Worm (Caenorhabditis elegans) whole organism, L3 larva: ENCODE results near the gene ugt-33.

ENCODE experiments used
- ZK546.5 ChIP-seq: sonication (generic microtip); optimal IDR thresholded peaks from 2 replicates; lab custom pipeline; 2017; ENCODE audit warnings: missing biosample characterization, missing genetic modification characterization
- aly-2 ChIP-seq: fragments of 150-350 bp; optimal IDR thresholded peaks from 2 replicates; lab custom pipeline; 2014; ENCODE audit warnings: missing biosample characterization, missing genetic modification characterization
- ama-1 ChIP-seq: fragments of 150-350 bp; optimal IDR thresholded peaks from 2 replicates; lab custom pipeline; 2018
- ceh-16 ChIP-seq: sonication (generic microtip); optimal IDR thresholded peaks from 2 replicates; lab custom pipeline; 2017; ENCODE audit warnings: missing biosample characterization, missing genetic modification characterization
- ceh-28 ChIP-seq: fragments of 150-350 bp; optimal IDR thresholded peaks from 2 replicates; lab custom pipeline; 2014; ENCODE audit warnings: missing biosample characterization, missing genetic modification reagents, missing genetic modification characterization
- ceh-9 ChIP-seq: sonication (generic microtip); optimal IDR thresholded peaks from 2 replicates; lab custom pipeline; 2018; ENCODE audit warnings: missing biosample characterization, missing genetic modification characterization
- daf-12 ChIP-seq: fragments of 150-350 bp; optimal IDR thresholded peaks from 2 replicates; lab custom pipeline; 2014; ENCODE audit warnings: missing biosample characterization, missing genetic modification reagents, missing genetic modification characterization
- egl-27 ChIP-seq: sonication (generic microtip); optimal IDR thresholded peaks from 4 replicates; lab custom pipeline; 2017; ENCODE audit warnings: missing biosample characterization, missing genetic modification reagents, missing genetic modification characterization
- elt-1 ChIP-seq: fragments of 150-350 bp; optimal IDR thresholded peaks from 2 replicates; lab custom pipeline; 2014; ENCODE audit warnings: missing biosample characterization, missing genetic modification characterization
- elt-2 ChIP-seq: sonication (generic microtip); optimal IDR thresholded peaks from 2 replicates; lab custom pipeline; 2016; ENCODE audit warnings: missing genetic modification reagents, mild to moderate bottlenecking, missing genetic modification characterization, missing compliant biosample characterization
- elt-3 ChIP-seq, 3 experiments: fragments of 150-350 bp in 1 of 3; sonication (generic microtip) in 2 of 3; optimal IDR thresholded peaks; 2 replicates in 2 of 3; 4 replicates in 1 of 3; lab custom pipeline; 2014 to 2017; ENCODE audit warnings: missing biosample characterization in 3 of 3, missing genetic modification characterization in 3 of 3
- fkh-2 ChIP-seq: fragments of 150-350 bp; optimal IDR thresholded peaks from 2 replicates; lab custom pipeline; 2014; ENCODE audit warnings: missing biosample characterization, missing genetic modification reagents, missing genetic modification characterization
- hmg-11 ChIP-seq: sonication (generic microtip); optimal IDR thresholded peaks from 2 replicates; lab custom pipeline; 2016; ENCODE audit warnings: missing genetic modification characterization, missing compliant biosample characterization
- jun-1 ChIP-seq: fragments of 150-350 bp; optimal IDR thresholded peaks from 2 replicates; lab custom pipeline; 2014; ENCODE audit warnings: missing biosample characterization, missing genetic modification reagents, missing genetic modification characterization
- lin-15B ChIP-seq: fragments of 150-350 bp; optimal IDR thresholded peaks from 2 replicates; lab custom pipeline; 2014; ENCODE audit warnings: missing biosample characterization, missing genetic modification characterization
- lin-39 ChIP-seq: fragments of 150-350 bp; optimal IDR thresholded peaks from 2 replicates; lab custom pipeline; 2018; ENCODE audit warnings: missing biosample characterization, missing genetic modification reagents, missing genetic modification characterization
- lsy-12 ChIP-seq: sonication (generic microtip); optimal IDR thresholded peaks from 2 replicates; lab custom pipeline; 2016; ENCODE audit warnings: mild to moderate bottlenecking, missing genetic modification characterization, missing compliant biosample characterization
- mdl-1 ChIP-seq: fragments of 150-350 bp; optimal IDR thresholded peaks from 2 replicates; lab custom pipeline; 2014; ENCODE audit warnings: missing biosample characterization, missing genetic modification characterization
- mml-1 ChIP-seq: fragments of 150-350 bp; sonication (generic microtip); optimal IDR thresholded peaks from 3 replicates; lab custom pipeline; 2014; ENCODE audit warnings: missing biosample characterization, missing genetic modification characterization
- nfya-1 ChIP-seq: sonication (generic microtip); optimal IDR thresholded peaks from 2 replicates; lab custom pipeline; 2017; ENCODE audit warnings: missing genetic modification characterization, mild to moderate bottlenecking, missing compliant biosample characterization, antibody characterized with exemption, moderate library complexity; ENCODE audit not compliant: insufficient read depth
- nhr-12 ChIP-seq: fragments of 150-350 bp; optimal IDR thresholded peaks from 2 replicates; lab custom pipeline; 2014; ENCODE audit warnings: missing biosample characterization, missing genetic modification characterization
- nhr-43 ChIP-seq: sonication (generic microtip); optimal IDR thresholded peaks from 2 replicates; lab custom pipeline; 2016; ENCODE audit warnings: mild to moderate bottlenecking, missing genetic modification characterization, missing compliant biosample characterization; ENCODE audit not compliant: poor library complexity, severe bottlenecking
- nhr-67 ChIP-seq: fragments of 150-350 bp; optimal IDR thresholded peaks from 2 replicates; lab custom pipeline; 2014; ENCODE audit warnings: missing biosample characterization, missing genetic modification characterization
- nhr-77 ChIP-seq: fragments of 150-350 bp; optimal IDR thresholded peaks from 2 replicates; lab custom pipeline; 2014; ENCODE audit warnings: missing biosample characterization, missing genetic modification characterization
- pqm-1 ChIP-seq: fragments of 150-350 bp; optimal IDR thresholded peaks from 2 replicates; lab custom pipeline; 2017; ENCODE audit warnings: missing biosample characterization, missing genetic modification characterization, inconsistent platforms
- sea-2 ChIP-seq: fragments of 150-350 bp; sonication (generic microtip); optimal IDR thresholded peaks from 4 replicates; lab custom pipeline; 2014; ENCODE audit warnings: missing biosample characterization, missing genetic modification reagents, missing genetic modification characterization
- tbx-2 ChIP-seq: sonication (generic microtip); optimal IDR thresholded peaks from 2 replicates; lab custom pipeline; 2016; ENCODE audit warnings: mild to moderate bottlenecking, missing genetic modification characterization, missing compliant biosample characterization
- unc-39 ChIP-seq: sonication (generic microtip); optimal IDR thresholded peaks from 4 replicates; lab custom pipeline; 2017; ENCODE audit warnings: missing biosample characterization, missing genetic modification characterization

Gene ugt-33

DNA sequence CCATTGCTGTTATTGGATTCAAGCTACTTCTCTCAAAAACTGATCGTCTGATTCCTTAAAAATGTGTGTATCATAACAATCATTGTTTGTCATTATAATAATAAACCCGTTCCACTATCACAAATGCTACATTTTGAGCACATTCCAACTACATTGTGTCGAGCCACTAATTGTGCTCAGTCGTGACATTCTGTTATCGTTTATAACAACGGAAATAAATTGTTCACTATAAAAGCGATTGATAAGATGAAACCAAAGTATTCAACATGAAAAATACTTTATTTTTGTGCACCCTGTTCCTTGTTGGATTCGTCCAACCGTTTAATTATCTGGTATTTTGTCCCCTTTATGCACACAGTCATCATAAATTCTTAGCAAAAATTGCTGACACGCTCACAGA lies at the start of gene ugt-33:
ugt-33 (plus strand) TSS at position 260 of the 400 bp plus-strand sequence.
- TF ChIP-seq pqm-1: peak; percentile 83
- no peak for TF ChIP-seq tbx-2 (tag; lab: Kevin White, UChicago)
- TF ChIP-seq hmg-11 (tag; lab: Kevin White, UChicago): no peak
- no peak for TF ChIP-seq aly-2 (tag; lab: Kevin White, UChicago)
- no peak for TF ChIP-seq mml-1 (tag; lab: Kevin White, UChicago)
- peak; percentile 76 for TF ChIP-seq elt-2 (tag; lab: Kevin White, UChicago)
- TF ChIP-seq unc-39 (tag; lab: Kevin White, UChicago): no peak
- TF ChIP-seq, all 47 proteins: peak for 2

DNA sequence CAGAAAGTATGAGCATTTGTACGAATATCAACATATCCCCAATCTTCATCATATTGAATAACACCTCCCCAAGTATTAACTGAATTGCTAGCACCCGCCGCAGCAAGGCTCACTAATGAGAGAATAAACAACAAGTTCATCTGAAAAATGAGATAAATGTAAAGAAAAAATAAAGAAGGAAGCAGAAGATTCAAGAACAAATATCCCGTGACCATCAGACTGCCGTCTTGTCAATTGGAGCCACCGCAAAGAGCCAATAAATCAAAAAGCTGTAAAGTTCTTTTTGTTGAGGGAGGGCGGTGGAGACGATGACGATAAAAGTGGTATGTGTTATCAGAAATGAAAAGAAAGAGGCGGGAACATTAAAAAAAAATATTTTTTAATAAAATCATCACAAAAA lies 39.7 kb upstream of the ugt-33 start, which contains the start of gene Y32F6A.5:
Y32F6A.5 (minus strand) TSS at position 140 of the 400 bp plus-strand sequence.
- no peak for TF ChIP-seq daf-12 (tag; lab: Kevin White, UChicago)
- no peak for TF ChIP-seq egl-27 (tag; lab: Kevin White, UChicago)
- TF ChIP-seq nfya-1: peak; percentile 32
- TF ChIP-seq aly-2 (tag; lab: Kevin White, UChicago): no peak

- no peak for TF ChIP-seq jun-1
- TF ChIP-seq sea-2 (GFP tag; lab: Kevin White, UChicago): no peak
These were observed 36.0 kb upstream of the ugt-33 start, which contains the start of gene F22E12.1 for ce11 chrV:10457247-10457646. Gene F22E12.1 (minus strand): TSS chrV:10457347.

ce11 chrV:10460685-10461084 lies 32.5 kb upstream of the ugt-33 start:
- TF ChIP-seq elt-3 (tag; optimal IDR thresholded peaks at IDR 0.05; lab: Kevin White, UChicago) (peak in 1 of 3 experiments; percentile 9), nhr-43 (tag; lab: Kevin White, UChicago) (peak; percentile 34), aly-2 (tag; lab: Kevin White, UChicago) (no peak)
- TF ChIP-seq, all 47 proteins: peak for 2

- TF ChIP-seq aly-2 (tag; lab: Kevin White, UChicago): no peak
- no peak for TF ChIP-seq lin-15B
- TF ChIP-seq ZK546.5 (tag; lab: Kevin White, UChicago): no peak
- TF ChIP-seq nhr-67 (tag; lab: Kevin White, UChicago): no peak
- TF ChIP-seq elt-1 (tag; lab: Kevin White, UChicago): no peak
- TF ChIP-seq daf-12 (tag; lab: Kevin White, UChicago): no peak
These were observed 31.1 kb upstream of the ugt-33 start, which contains the start of gene chw-1 for ce11 chrV:10462066-10462465. Gene chw-1 (plus strand): TSS chrV:10462282.

DNA sequence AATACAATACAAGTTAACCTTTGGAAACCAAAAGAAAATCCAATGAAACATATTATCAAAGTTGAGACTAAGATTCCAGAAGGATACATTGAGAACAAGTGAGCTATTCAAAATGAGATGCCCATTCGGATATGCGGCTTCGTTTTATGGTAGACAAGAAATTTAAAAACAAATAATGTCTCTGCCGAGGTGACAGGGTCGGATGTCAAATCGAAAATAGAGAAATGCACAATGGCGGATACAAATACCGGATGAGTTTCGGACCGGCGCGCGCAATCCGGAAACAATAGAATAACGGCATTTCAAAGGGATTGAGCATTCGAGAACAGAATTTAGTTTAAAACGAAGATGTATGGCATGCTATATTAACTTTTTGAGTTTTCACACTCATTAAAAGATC lies 29.9 kb upstream of the ugt-33 start, which contains the start of gene F22E12.3:
F22E12.3 (minus strand) TSS at position 101 of the 400 bp plus-strand sequence.
- TF ChIP-seq mdl-1 (tag; lab: Kevin White, UChicago): no peak
- peak; percentile 10 for TF ChIP-seq ama-1
- TF ChIP-seq unc-39 (tag; lab: Kevin White, UChicago): no peak
- TF ChIP-seq tbx-2 (tag; lab: Kevin White, UChicago): no peak
- TF ChIP-seq fkh-2 (tag; lab: Kevin White, UChicago): no peak

- no peak for TF ChIP-seq nhr-77
- TF ChIP-seq lsy-12 (tag; lab: Kevin White, UChicago): no peak
- TF ChIP-seq ceh-16 (tag; lab: Kevin White, UChicago): no peak
- no peak for TF ChIP-seq ceh-28 (tag; lab: Kevin White, UChicago)
- TF ChIP-seq nhr-12 (tag; lab: Kevin White, UChicago): no peak
- TF ChIP-seq ceh-9 (tag; lab: Kevin White, UChicago): no peak
- TF ChIP-seq, all 47 proteins: peak for 0
These were observed 29.0 kb upstream of the ugt-33 start for ce11 chrV:10464160-10464559.

DNA sequence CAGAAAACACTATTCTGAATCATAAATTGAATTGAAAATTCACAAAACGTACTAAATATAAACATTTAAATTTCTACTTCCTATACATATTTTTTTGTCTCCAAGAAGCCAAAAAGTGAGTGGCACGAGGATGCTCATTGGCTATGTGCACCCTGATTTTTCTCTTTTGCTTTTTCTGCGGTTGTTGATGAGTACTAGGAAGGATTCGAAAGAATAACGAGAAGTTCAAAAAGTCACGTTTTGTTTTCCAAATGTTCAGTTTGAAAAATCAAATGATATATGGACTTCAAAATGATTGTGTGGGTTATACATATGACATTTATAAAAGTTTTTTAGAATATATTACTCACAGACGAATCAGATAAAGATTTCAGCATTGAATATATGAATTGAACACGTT lies 28.5 kb upstream of the ugt-33 start:
- TF ChIP-seq nhr-77 (no peak), nhr-43 (tag; lab: Kevin White, UChicago) (peak; percentile 14), unc-39 (tag; lab: Kevin White, UChicago) (no peak), lin-15B (no peak), nfya-1 (peak; percentile 39), lin-39 (tag; lab: Kevin White, UChicago) (peak; percentile 26), ama-1 (peak; percentile 1)
